Worm (Caenorhabditis elegans) whole organism, L1 larva: ENCODE measurements around the gene sre-10.

Experiments
- mdl-1 ChIP-seq, 2 experiments: fragments of 150-350 bp; optimal IDR thresholded peaks; 2 replicates each; lab custom pipeline; 2014 to 2017; ENCODE audit warnings: missing biosample characterization in 2 of 2, missing genetic modification characterization in 2 of 2, inconsistent platforms in 1 of 2
- nhr-77 ChIP-seq: fragments of 150-350 bp; optimal IDR thresholded peaks from 2 replicates; lab custom pipeline; 2014; ENCODE audit warnings: missing biosample characterization, missing genetic modification characterization
- pag-3 ChIP-seq: sonication (generic microtip); optimal IDR thresholded peaks from 2 replicates; lab custom pipeline; 2017; ENCODE audit warnings: missing genetic modification characterization, mild to moderate bottlenecking, missing compliant biosample characterization, antibody characterized with exemption, borderline replicate concordance; ENCODE audit not compliant: insufficient read depth
- unc-86 ChIP-seq: sonication (generic microtip); optimal IDR thresholded peaks from 2 replicates; lab custom pipeline; 2016; ENCODE audit warnings: missing genetic modification characterization, missing compliant biosample characterization
- ztf-11 ChIP-seq, 2 experiments: sonication (generic microtip); optimal IDR thresholded peaks; 2 replicates each; lab custom pipeline; 2016 to 2017; ENCODE audit warnings: missing genetic modification characterization in 2 of 2, missing biosample characterization in 1 of 2, missing compliant biosample characterization in 1 of 2

DNA sequence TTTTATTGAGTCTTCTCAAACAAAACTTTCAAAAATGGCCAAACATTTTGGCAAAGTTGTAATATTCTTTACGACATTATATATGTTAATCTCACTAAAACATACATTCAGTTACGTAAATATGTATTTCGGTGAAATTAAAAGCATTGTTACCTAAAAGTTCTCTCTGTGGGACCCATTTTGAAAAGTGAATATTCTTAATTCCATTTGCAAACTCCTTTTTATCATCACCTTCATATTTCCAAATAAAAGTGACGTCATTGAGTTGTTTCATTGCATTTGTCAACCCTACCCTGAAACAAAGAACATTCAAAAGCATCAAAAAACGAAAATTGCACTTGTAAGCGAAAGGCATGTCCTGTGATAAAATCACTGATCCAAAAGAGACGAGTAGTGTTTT, 8.0 kb downstream of the sre-10 start:
- TF ChIP-seq ztf-11 (tag; optimal IDR thresholded peaks at IDR 0.05; lab: Kevin White, UChicago) (no peak), nhr-77 (tag; lab: Kevin White, UChicago) (no peak), unc-86 (tag; lab: Kevin White, UChicago) (no peak), pag-3 (no peak), mdl-1 (tag; optimal IDR thresholded peaks at IDR 0.05; lab: Kevin White, UChicago) (no peak)
